Fruit fly (Drosophila melanogaster): Measurements from ENCODE around the gene Met75Ca.
"Not testable (repeated sequence)": the region's sequence is repeated elsewhere in the genome, so short reads cannot be mapped to it uniquely, and the experiment has no call there.

DNA sequence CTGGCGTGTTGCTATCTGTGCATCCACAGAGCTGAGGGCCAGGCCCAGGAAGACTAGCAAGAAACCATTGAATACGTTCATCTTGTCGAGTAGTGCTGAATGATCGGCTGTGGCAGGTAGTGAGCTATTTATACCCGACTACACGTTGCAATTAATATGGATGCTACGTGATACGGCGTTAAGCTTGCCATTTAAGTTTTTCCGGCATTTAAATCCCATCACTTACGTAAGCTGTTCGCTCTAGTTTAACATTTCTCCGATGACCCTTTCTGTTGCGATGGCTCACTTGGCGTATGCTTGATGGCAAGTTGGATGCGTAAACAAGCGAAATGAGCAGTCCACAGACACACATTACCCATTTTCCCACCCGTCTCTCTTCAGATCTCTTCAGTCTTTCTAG is at the start of gene Met75Ca:
- TF ChIP-seq CG30403 (GFP tag; optimal IDR thresholded peaks at IDR 0.05); Atf6 (GFP tag; IDR thresholded peaks at IDR 0.05); Sry-δ (GFP tag; optimal IDR thresholded peaks at IDR 0.05); dm (GFP tag; optimal IDR thresholded peaks at IDR 0.05); NC2α (GFP tag; optimal IDR thresholded peaks at IDR 0.05); CG7271 (tag; optimal IDR thresholded peaks at IDR 0.05); CG18764 (GFP tag; optimal IDR thresholded peaks at IDR 0.05); Adf1 (GFP tag; IDR thresholded peaks at IDR 0.05); CG15269 (tag; optimal IDR thresholded peaks at IDR 0.05): not testable (repeated sequence)
